Worm (Caenorhabditis elegans): ENCODE measurements around the gene lido-5.

lido-5 gene

ce11 chrX:17062165-17062564 is 48.3 kb downstream of the lido-5 start:
- TF ChIP-seq hlh-8 (tag; optimal IDR thresholded peaks at IDR 0.05) (peak; percentile 77), ceh-14 (tag; optimal IDR thresholded peaks at IDR 0.05) (no peak)

- TF ChIP-seq gmeb-2 (tag; optimal IDR thresholded peaks at IDR 0.05) (no peak), dve-1 (tag; optimal IDR thresholded peaks at IDR 0.05) (no peak), ceh-22 (tag; optimal IDR thresholded peaks at IDR 0.05) (no peak), nhr-11 (tag; optimal IDR thresholded peaks at IDR 0.05) (no peak), pax-1 (tag; optimal IDR thresholded peaks at IDR 0.05) (no peak), sox-2 (GFP tag; IDR thresholded peaks at IDR 0.05) (no peak), eyg-1 (tag; optimal IDR thresholded peaks at IDR 0.05) (no peak), npax-4 (tag; optimal IDR thresholded peaks at IDR 0.05) (no peak), ceh-30 (tag; optimal IDR thresholded peaks at IDR 0.05) (no peak), ceh-31 (tag; optimal IDR thresholded peaks at IDR 0.05) (no peak), nhr-232 (tag; optimal IDR thresholded peaks at IDR 0.05) (no peak), pha-2 (tag; optimal IDR thresholded peaks at IDR 0.05) (no peak)
These were observed 50.7 kb downstream of the lido-5 start for ce11 chrX:17059760-17060159.

Data from whole organism, late embryonic.